Fruit fly (Drosophila melanogaster) whole organism, embryonic: ENCODE results near the gene CG8673.

Experiments used
- Antp ChIP-seq: fragments of 200-800 bp; sonication (Bioruptor generic); optimal IDR thresholded peaks from 3 replicates; lab custom pipeline; 2016; ENCODE audit warnings: missing biosample characterization, missing genetic modification characterization
- Asciz ChIP-seq: fragments of 200-800 bp; sonication (Bioruptor generic); optimal IDR thresholded peaks from 2 replicates; lab custom pipeline; 2017; ENCODE audit warnings: missing biosample characterization, mild to moderate bottlenecking, missing genetic modification characterization, missing genetic modification reagents
- B-H2 ChIP-seq: fragments of 200-800 bp; sonication (Bioruptor generic); optimal IDR thresholded peaks from 2 replicates; lab custom pipeline; 2018; ENCODE audit warnings: missing biosample characterization, mild to moderate bottlenecking, missing genetic modification characterization
- CG10431 ChIP-seq: fragments of 200-800 bp; sonication (Bioruptor generic); optimal IDR thresholded peaks from 3 replicates; lab custom pipeline; 2018; ENCODE audit warnings: missing biosample characterization, mild to moderate bottlenecking, missing genetic modification characterization
- CG10654 ChIP-seq: fragments of 200-800 bp; sonication (Bioruptor generic); optimal IDR thresholded peaks from 2 replicates; lab custom pipeline; 2016; ENCODE audit warnings: missing biosample characterization, missing genetic modification characterization
- CG11093 ChIP-seq: fragments of 200-800 bp; sonication (Bioruptor generic); IDR thresholded peaks from 3 replicates; pipeline ENCODE4 v1.3.6; 2022; ENCODE audit warnings: missing biosample characterization, missing genetic modification characterization
- CG13894 ChIP-seq: fragments of 200-800 bp; sonication (Bioruptor generic); optimal IDR thresholded peaks from 3 replicates; lab custom pipeline; 2018; ENCODE audit warnings: missing biosample characterization, mild to moderate bottlenecking, missing genetic modification characterization, moderate library complexity
- CG15073 ChIP-seq: fragments of 200-800 bp; sonication (Bioruptor generic); optimal IDR thresholded peaks from 2 replicates; lab custom pipeline; 2016; ENCODE audit warnings: missing biosample characterization, missing genetic modification characterization
- CG1529 ChIP-seq: fragments of 200-800 bp; sonication (Bioruptor generic); optimal IDR thresholded peaks from 3 replicates; lab custom pipeline; 2018; ENCODE audit warnings: missing biosample characterization, missing genetic modification characterization
- CG15479 ChIP-seq: fragments of 200-800 bp; sonication (Bioruptor generic); optimal IDR thresholded peaks from 3 replicates; lab custom pipeline; 2019; ENCODE audit warnings: missing biosample characterization, mild to moderate bottlenecking, missing genetic modification characterization, moderate library complexity
- CG16863 ChIP-seq: fragments of 200-800 bp; sonication (Bioruptor generic); optimal IDR thresholded peaks from 3 replicates; lab custom pipeline; 2016; ENCODE audit warnings: missing biosample characterization, missing genetic modification characterization
- CG18599 ChIP-seq: fragments of 200-800 bp; sonication (Bioruptor generic); optimal IDR thresholded peaks from 3 replicates; lab custom pipeline; 2017; ENCODE audit warnings: missing biosample characterization, missing genetic modification characterization, mild to moderate bottlenecking, moderate library complexity, missing genetic modification reagents
- CG2120 ChIP-seq: fragments of 200-800 bp; sonication (Bioruptor generic); optimal IDR thresholded peaks from 3 replicates; lab custom pipeline; 2016; ENCODE audit warnings: missing biosample characterization, missing genetic modification characterization
- CG2889 ChIP-seq: fragments of 200-800 bp; sonication (Bioruptor generic); IDR thresholded peaks from 3 replicates; pipeline ENCODE4 v1.3.6; 2022; ENCODE audit warnings: missing biosample characterization, missing genetic modification characterization
- CG30431 ChIP-seq: fragments of 200-800 bp; sonication (Bioruptor generic); optimal IDR thresholded peaks from 2 replicates; lab custom pipeline; 2017; ENCODE audit warnings: missing biosample characterization, missing genetic modification characterization
- CG3163 ChIP-seq: fragments of 200-800 bp; sonication (Bioruptor generic); optimal IDR thresholded peaks from 3 replicates; lab custom pipeline; 2016; ENCODE audit warnings: missing biosample characterization, missing genetic modification characterization
- CG34224 ChIP-seq: fragments of 200-800 bp; sonication (Bioruptor generic); IDR thresholded peaks from 3 replicates; pipeline ENCODE4 v1.3.6; 2022; ENCODE audit warnings: missing biosample characterization, missing genetic modification characterization; ENCODE audit not compliant: partially characterized antibody
- CG3838 ChIP-seq: fragments of 200-800 bp; sonication (Bioruptor generic); optimal IDR thresholded peaks from 3 replicates; lab custom pipeline; 2016; ENCODE audit warnings: missing biosample characterization, missing genetic modification characterization
- CG4404 ChIP-seq: fragments of 200-800 bp; sonication (Bioruptor generic); IDR thresholded peaks from 2 replicates; pipeline ENCODE4 v1.3.6; 2022; ENCODE audit warnings: missing biosample characterization, missing genetic modification characterization
- CG4707 ChIP-seq: fragments of 200-800 bp; sonication (Bioruptor generic); optimal IDR thresholded peaks from 2 replicates; lab custom pipeline; 2018; ENCODE audit warnings: missing biosample characterization, mild to moderate bottlenecking, missing genetic modification characterization, moderate library complexity
- CG4730 ChIP-seq: fragments of 200-800 bp; sonication (Bioruptor generic); IDR thresholded peaks from 2 replicates; pipeline ENCODE4 v1.3.6; 2022; ENCODE audit warnings: missing biosample characterization, missing genetic modification characterization
- CG8924 ChIP-seq: fragments of 200-800 bp; optimal IDR thresholded peaks from 3 replicates; lab custom pipeline; 2019; ENCODE audit warnings: missing biosample characterization, mild to moderate bottlenecking, missing genetic modification characterization, moderate library complexity
- Dbx ChIP-seq: fragments of 200-800 bp; sonication (Bioruptor generic); IDR thresholded peaks from 3 replicates; pipeline ENCODE4 v1.3.6; 2022; ENCODE audit warnings: missing biosample characterization, missing genetic modification characterization
- Dek ChIP-seq: fragments of 200-800 bp; sonication (Bioruptor generic); optimal IDR thresholded peaks from 3 replicates; lab custom pipeline; 2019; ENCODE audit warnings: missing biosample characterization, mild to moderate bottlenecking, missing genetic modification characterization, moderate library complexity
- Dip3 ChIP-seq: fragments of 200-800 bp; sonication (Bioruptor generic); optimal IDR thresholded peaks from 3 replicates; lab custom pipeline; 2016; ENCODE audit warnings: missing biosample characterization, missing genetic modification characterization
- E2f2 ChIP-seq: fragments of 200-800 bp; sonication (Bioruptor generic); IDR thresholded peaks from 2 replicates; pipeline ENCODE4 v1.3.6; 2022; ENCODE audit warnings: missing biosample characterization, missing genetic modification characterization
- HLHmδ ChIP-seq: fragments of 200-800 bp; sonication (Bioruptor generic); optimal IDR thresholded peaks from 2 replicates; lab custom pipeline; 2018; ENCODE audit warnings: missing biosample characterization, mild to moderate bottlenecking, missing genetic modification characterization, moderate library complexity
- Hr78 ChIP-seq, 2 experiments: fragments of 200-800 bp in 1 of 2; fragments of >200 bp in 1 of 2; sonication (Bioruptor generic) in 1 of 2; optimal IDR thresholded peaks; 2 replicates each; lab custom pipeline; 2017 to 2019; ENCODE audit warnings: missing biosample characterization in 2 of 2, missing genetic modification characterization in 2 of 2, mild to moderate bottlenecking in 1 of 2, moderate library complexity in 1 of 2
- Jarid2 ChIP-seq: fragments of 200-800 bp; sonication (Bioruptor generic); optimal IDR thresholded peaks from 3 replicates; lab custom pipeline; 2017; ENCODE audit warnings: mild to moderate bottlenecking, missing biosample characterization, missing genetic modification reagents, missing genetic modification characterization
- Kr ChIP-seq: fragments of 200-800 bp; sonication (Bioruptor generic); optimal IDR thresholded peaks from 2 replicates; lab custom pipeline; 2017; ENCODE audit warnings: missing biosample characterization, mild to moderate bottlenecking, missing genetic modification characterization
- Neu2 ChIP-seq: fragments of 200-800 bp; sonication (Bioruptor generic); optimal IDR thresholded peaks from 3 replicates; lab custom pipeline; 2016; ENCODE audit warnings: missing biosample characterization, missing genetic modification characterization, borderline replicate concordance
- Ravus ChIP-seq: fragments of 200-800 bp; sonication (Bioruptor generic); IDR thresholded peaks from 2 replicates; pipeline ENCODE4 v1.3.6; 2022; ENCODE audit warnings: missing biosample characterization, missing genetic modification characterization
- ap ChIP-seq: fragments of 200-800 bp; sonication (Bioruptor generic); IDR thresholded peaks from 2 replicates; pipeline ENCODE4 v1.3.6; 2022; ENCODE audit warnings: missing biosample characterization, missing genetic modification characterization
- bbx ChIP-seq: fragments of 200-800 bp; sonication (Bioruptor generic); IDR thresholded peaks from 2 replicates; pipeline ENCODE4 v1.3.6; 2022; ENCODE audit warnings: missing biosample characterization, missing genetic modification characterization; ENCODE audit not compliant: partially characterized antibody
- bowl ChIP-seq: fragments of 200-800 bp; sonication (Bioruptor generic); IDR thresholded peaks from 2 replicates; pipeline ENCODE4 v1.3.6; 2022; ENCODE audit warnings: missing biosample characterization, missing genetic modification characterization
- chn ChIP-seq: fragments of 200-800 bp; sonication (Bioruptor generic); optimal IDR thresholded peaks from 2 replicates; lab custom pipeline; 2016; ENCODE audit warnings: missing biosample characterization, missing genetic modification characterization
- disco-r ChIP-seq: fragments of 200-800 bp; sonication (Bioruptor generic); optimal IDR thresholded peaks from 2 replicates; lab custom pipeline; 2016; ENCODE audit warnings: missing biosample characterization, missing genetic modification characterization
- dmrt99B ChIP-seq: fragments of 200-800 bp; sonication (Bioruptor generic); optimal IDR thresholded peaks from 2 replicates; lab custom pipeline; 2018; ENCODE audit warnings: missing biosample characterization, mild to moderate bottlenecking, missing genetic modification characterization, moderate library complexity
- ewg ChIP-seq: fragments of 200-800 bp; sonication (Bioruptor generic); optimal IDR thresholded peaks from 3 replicates; lab custom pipeline; 2017; ENCODE audit warnings: mild to moderate bottlenecking, missing biosample characterization, missing genetic modification reagents, missing genetic modification characterization
- fd96Cb ChIP-seq: fragments of 200-800 bp; sonication (Bioruptor generic); optimal IDR thresholded peaks from 2 replicates; lab custom pipeline; 2018; ENCODE audit warnings: missing biosample characterization, mild to moderate bottlenecking, missing genetic modification characterization, moderate library complexity
- grau ChIP-seq: fragments of 200-800 bp; optimal IDR thresholded peaks from 3 replicates; lab custom pipeline; 2019; ENCODE audit warnings: missing biosample characterization, mild to moderate bottlenecking, missing genetic modification characterization, moderate library complexity
- hth ChIP-seq: fragments of >200 bp; optimal IDR thresholded peaks from 2 replicates; lab custom pipeline; 2017; ENCODE audit warnings: inconsistent platforms
- luna ChIP-seq: fragments of 200-800 bp; sonication (Bioruptor generic); optimal IDR thresholded peaks from 2 replicates; lab custom pipeline; 2016; ENCODE audit warnings: missing biosample characterization, missing genetic modification characterization
- nerfin-2 ChIP-seq: fragments of 200-800 bp; sonication (Bioruptor generic); IDR thresholded peaks from 2 replicates; pipeline ENCODE4 v1.3.6; 2022; ENCODE audit warnings: missing biosample characterization, missing genetic modification characterization; ENCODE audit not compliant: partially characterized antibody
- ranshi ChIP-seq: fragments of 200-800 bp; sonication (Bioruptor generic); IDR thresholded peaks from 2 replicates; pipeline ENCODE4 v1.3.6; 2022; ENCODE audit warnings: missing biosample characterization, missing genetic modification characterization
- rib ChIP-seq: fragments of 200-800 bp; sonication (Bioruptor generic); IDR thresholded peaks from 2 replicates; pipeline ENCODE4 v1.3.6; 2022; ENCODE audit warnings: missing biosample characterization, missing genetic modification characterization
- row ChIP-seq: fragments of 200-800 bp; sonication (Bioruptor generic); IDR thresholded peaks from 3 replicates; pipeline ENCODE4 v1.3.6; 2022; ENCODE audit warnings: missing biosample characterization, missing genetic modification characterization
- sens ChIP-seq: fragments of 200-800 bp; sonication (Bioruptor generic); peaks from one replicate; lab custom pipeline; 2016; ENCODE audit warnings: missing biosample characterization, missing genetic modification characterization
- ssp ChIP-seq: fragments of 200-800 bp; sonication (Bioruptor generic); IDR thresholded peaks from 2 replicates; pipeline ENCODE4 v1.3.6; 2022; ENCODE audit warnings: missing biosample characterization, missing genetic modification characterization
- yki ChIP-seq: fragments of >200 bp; optimal IDR thresholded peaks from 3 replicates; lab custom pipeline; 2018
- z ChIP-seq: fragments of 200-800 bp; sonication (Bioruptor generic); IDR thresholded peaks from 3 replicates; pipeline ENCODE4 v1.3.6; 2022; ENCODE audit warnings: missing biosample characterization, missing genetic modification characterization

The CG8673 gene

DNA sequence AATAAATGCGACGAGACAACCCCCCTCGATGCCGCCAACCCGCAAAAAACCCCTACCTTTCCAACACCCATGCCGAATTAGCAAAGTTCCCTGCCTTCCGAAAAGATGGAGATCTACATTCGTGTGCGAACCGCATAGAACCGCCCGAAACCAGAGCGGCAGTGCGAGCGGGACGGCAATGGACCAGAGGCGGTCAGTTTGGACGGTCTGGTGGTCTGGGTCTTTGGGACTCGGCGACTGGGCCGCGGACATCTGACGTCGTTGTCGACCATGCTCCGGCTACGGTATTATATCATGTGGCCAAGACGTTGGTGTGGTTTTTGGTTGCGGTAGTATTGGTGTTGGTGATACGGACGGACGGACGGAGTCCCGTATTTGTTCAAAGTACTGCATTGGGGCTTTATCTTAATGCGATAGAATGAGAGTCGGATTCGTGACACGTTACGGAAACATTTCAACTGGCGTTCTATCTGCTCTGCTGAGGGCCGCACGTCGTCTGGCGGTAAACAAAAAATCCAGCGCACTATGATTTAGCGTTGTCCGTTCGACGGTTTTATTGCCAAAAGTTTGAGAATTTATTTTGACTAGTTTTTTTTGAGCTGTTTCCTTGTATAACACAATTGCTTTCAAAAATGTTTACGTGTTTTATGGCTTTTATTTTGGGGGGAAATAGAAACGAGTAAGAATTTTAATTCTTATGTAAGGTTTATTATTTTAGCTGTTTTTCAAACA lies 37.2 kb upstream of the CG8673 start (continued):
- TF ChIP-seq luna (GFP tag; lab: Kevin White, UChicago) (no peak), CG8924 (tag; lab: Kevin White, UChicago) (no peak), CG4404 (GFP tag; lab: Robert Waterston, UW) (no peak), CG18599 (GFP tag; lab: Kevin White, UChicago) (peak; percentile 50), ssp (GFP tag; lab: Robert Waterston, UW) (no peak), CG1529 (GFP tag; lab: Kevin White, UChicago) (no peak), CG3838 (GFP tag; lab: Kevin White, UChicago) (no peak), Antp (GFP tag; lab: Kevin White, UChicago) (no peak), E2f2 (GFP tag; lab: Robert Waterston, UW) (no peak; the same call in 1 of the 2 replicates), CG2889 (GFP tag; lab: Robert Waterston, UW) (no peak), CG11093 (no peak), grau (peak; percentile 2), nerfin-2 (GFP tag; lab: Robert Waterston, UW) (no peak), disco-r (no peak), Dek (tag; lab: Kevin White, UChicago) (peak; percentile 23), CG16863 (no peak), CG2120 (GFP tag; lab: Kevin White, UChicago) (peak; percentile 58), ewg (GFP tag; lab: Kevin White, UChicago) (no peak), z (no peak), CG3163 (GFP tag; lab: Kevin White, UChicago) (no peak), Asciz (no peak), CG4730 (GFP tag; lab: Robert Waterston, UW) (no peak), B-H2 (GFP tag; lab: Kevin White, UChicago) (no peak), HLHmδ (GFP tag; lab: Kevin White, UChicago) (no peak), CG15073 (no peak), Neu2 (no peak), bbx (GFP tag; lab: Robert Waterston, UW) (no peak), CG15479 (GFP tag; lab: Kevin White, UChicago) (no peak), Dbx (0 out of 3 replicates have a peak, but pooled peaks have one; percentile 5), bowl (GFP tag; lab: Robert Waterston, UW) (no peak), yki (lab: Kevin White, UChicago) (no peak), Dip3 (GFP tag; lab: Kevin White, UChicago) (no peak), CG30431 (GFP tag; lab: Kevin White, UChicago) (no peak), ranshi (GFP tag; lab: Robert Waterston, UW) (no peak), CG10431 (GFP tag; lab: Kevin White, UChicago) (no peak), Jarid2 (no peak), CG4707 (GFP tag; lab: Kevin White, UChicago) (no peak), rib (0 out of 2 replicates have a peak, but pooled peaks have one; percentile 59), chn (GFP tag; lab: Kevin White, UChicago) (no peak), ap (GFP tag; lab: Robert Waterston, UW) (no peak), Ravus (GFP tag; lab: Robert Waterston, UW) (no peak), CG34224 (GFP tag; lab: Robert Waterston, UW) (no peak), sens (GFP tag; lab: Kevin White, UChicago) (peak; percentile 85), fd96Cb (tag; lab: Kevin White, UChicago) (no peak), dmrt99B (tag; lab: Kevin White, UChicago) (peak; percentile 2), Hr78 (GFP tag; optimal IDR thresholded peaks at IDR 0.05; lab: Kevin White, UChicago) (no peak), Kr (GFP tag; lab: Kevin White, UChicago) (no peak), hth (lab: Kevin White, UChicago) (no peak), CG10654 (GFP tag; lab: Kevin White, UChicago) (no peak), CG13894 (tag; lab: Kevin White, UChicago) (peak; percentile 61), row (GFP tag; lab: Robert Waterston, UW) (peak; percentile 65)
